Fruit fly (Drosophila melanogaster) whole organism, adult: Measurements from ENCODE around the gene rols.

Experiments used
- CG33017 ChIP-seq: fragments of 200-800 bp; sonication (Bioruptor generic); optimal IDR thresholded peaks from 2 replicates; lab custom pipeline; 2018; ENCODE audit warnings: missing biosample characterization, mild to moderate bottlenecking, missing genetic modification characterization, moderate library complexity
- CG5204 ChIP-seq: fragments of 200-800 bp; sonication (Bioruptor generic); optimal IDR thresholded peaks from 2 replicates; lab custom pipeline; 2016; ENCODE audit warnings: missing biosample characterization, missing genetic modification characterization
- CG7045 ChIP-seq: fragments of 200-800 bp; sonication (Bioruptor generic); optimal IDR thresholded peaks from 2 replicates; lab custom pipeline; 2017; ENCODE audit warnings: missing biosample characterization, mild to moderate bottlenecking, missing genetic modification characterization
- Clk ChIP-seq: fragments of 200-800 bp; sonication (Bioruptor generic); optimal IDR thresholded peaks from 2 replicates; lab custom pipeline; 2017; ENCODE audit warnings: missing biosample characterization, missing genetic modification characterization
- Hr96 ChIP-seq: fragments of 200-800 bp; sonication (Bioruptor generic); optimal IDR thresholded peaks from 2 replicates; lab custom pipeline; 2016; ENCODE audit warnings: missing biosample characterization, missing genetic modification characterization
- cnc ChIP-seq, 2 experiments: fragments of >200 bp; optimal IDR thresholded peaks; 2 replicates each; lab custom pipeline; 2017
- kay ChIP-seq: fragments of 200-800 bp; sonication (Bioruptor generic); peaks from one replicate; lab custom pipeline; 2016; ENCODE audit warnings: missing biosample characterization, missing genetic modification characterization, borderline replicate concordance
- pad ChIP-seq: fragments of 200-800 bp; sonication (Bioruptor generic); optimal IDR thresholded peaks from 3 replicates; lab custom pipeline; 2017; ENCODE audit warnings: missing biosample characterization, missing genetic modification characterization, mild to moderate bottlenecking, moderate library complexity, missing genetic modification reagents
- toe ChIP-seq: fragments of 200-800 bp; sonication (Bioruptor generic); optimal IDR thresholded peaks from 2 replicates; lab custom pipeline; 2016; ENCODE audit warnings: missing biosample characterization, missing genetic modification characterization

DNA sequence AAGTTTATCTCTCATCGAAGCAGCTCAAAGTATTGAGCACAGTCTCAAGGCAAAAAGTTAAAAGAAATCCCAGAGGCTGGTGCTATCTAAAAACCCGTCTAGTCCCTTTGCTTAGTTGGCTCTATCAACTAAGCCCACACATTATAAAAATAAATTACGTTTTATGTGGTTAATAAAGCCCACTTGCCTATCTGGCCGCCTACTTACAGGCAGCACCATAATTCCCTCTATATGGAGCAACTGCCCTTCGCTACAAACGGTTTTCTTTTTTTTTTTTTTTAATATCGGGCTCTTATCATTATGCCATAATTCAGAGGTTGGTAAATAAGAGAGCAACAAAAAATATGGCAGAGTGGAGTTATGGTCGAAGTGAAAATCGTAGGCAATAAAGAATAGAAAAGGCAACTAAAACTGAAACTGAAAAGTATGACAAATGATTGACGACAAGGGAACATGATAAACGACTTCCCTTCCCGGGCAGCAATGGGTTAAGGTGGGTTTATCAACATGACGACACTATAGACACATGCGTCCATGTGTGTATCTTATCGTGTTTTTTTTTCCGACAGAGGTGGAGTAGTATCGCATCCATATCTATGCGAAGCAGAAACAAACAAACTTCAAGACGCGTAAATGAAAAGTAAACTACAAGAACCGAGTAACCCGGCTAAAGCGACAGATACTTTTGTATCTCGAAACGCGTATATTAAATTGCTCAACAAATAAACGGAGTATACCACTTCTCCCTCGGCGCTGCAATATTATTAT lies 14.1 kb upstream of the rols start:
- peak; percentile 29 for TF ChIP-seq CG7045 (GFP tag; lab: Kevin White, UChicago)
- peak; percentile 63 for TF ChIP-seq CG33017 (tag; lab: Kevin White, UChicago)
- TF ChIP-seq cnc (optimal IDR thresholded peaks at IDR 0.05; lab: Kevin White, UChicago): no peak
- TF ChIP-seq Hr96 (GFP tag; lab: Kevin White, UChicago): no peak
- TF ChIP-seq CG5204 (GFP tag; lab: Kevin White, UChicago): peak; percentile 37
- TF ChIP-seq pad: no peak
- TF ChIP-seq Clk (GFP tag; lab: Kevin White, UChicago): no peak
- peak; percentile 6 for TF ChIP-seq toe (GFP tag; lab: Kevin White, UChicago)
- TF ChIP-seq kay (GFP tag; lab: Kevin White, UChicago): no peak
